Worm (Caenorhabditis elegans): ENCODE data around the gene ZK686.5.

ce11 chrIII:7772901-7773300 is 5.6 kb upstream of the ZK686.5 start, which contains the start of the genes ZK686.6 and ZK686.1:
- no peak for TF ChIP-seq aly-1 (tag; optimal IDR thresholded peaks at IDR 0.05)
- no peak for TF ChIP-seq ama-1 (optimal IDR thresholded peaks at IDR 0.05)
- TF ChIP-seq tbx-11 (GFP tag; IDR thresholded peaks at IDR 0.05): no peak
- no peak for TF ChIP-seq ets-7 (tag; optimal IDR thresholded peaks at IDR 0.05)
